Worm (Caenorhabditis elegans) whole organism, L2 larva: Measurements from ENCODE around the gene ttr-16.
A peak's percentile ranks its signal among the peaks of the same experiment; 100 is the strongest.

Source experiments
- aly-2 ChIP-seq: fragments of 150-350 bp; optimal IDR thresholded peaks from 2 replicates; lab custom pipeline; 2014; ENCODE audit warnings: missing biosample characterization, missing genetic modification characterization
- sma-3 ChIP-seq: sonication (generic microtip); optimal IDR thresholded peaks from 2 replicates; lab custom pipeline; 2016; ENCODE audit warnings: missing genetic modification reagents, missing genetic modification characterization, missing compliant biosample characterization
- unc-62 ChIP-seq: fragments of 150-350 bp; optimal IDR thresholded peaks from 2 replicates; lab custom pipeline; 2014; ENCODE audit warnings: missing biosample characterization, missing genetic modification reagents, missing genetic modification characterization
- zag-1 ChIP-seq: fragments of 150-350 bp; optimal IDR thresholded peaks from 2 replicates; lab custom pipeline; 2014; ENCODE audit warnings: missing biosample characterization, missing genetic modification characterization
- ztf-4 ChIP-seq: fragments of 150-350 bp; optimal IDR thresholded peaks from 2 replicates; lab custom pipeline; 2014; ENCODE audit warnings: missing biosample characterization, missing genetic modification characterization

DNA sequence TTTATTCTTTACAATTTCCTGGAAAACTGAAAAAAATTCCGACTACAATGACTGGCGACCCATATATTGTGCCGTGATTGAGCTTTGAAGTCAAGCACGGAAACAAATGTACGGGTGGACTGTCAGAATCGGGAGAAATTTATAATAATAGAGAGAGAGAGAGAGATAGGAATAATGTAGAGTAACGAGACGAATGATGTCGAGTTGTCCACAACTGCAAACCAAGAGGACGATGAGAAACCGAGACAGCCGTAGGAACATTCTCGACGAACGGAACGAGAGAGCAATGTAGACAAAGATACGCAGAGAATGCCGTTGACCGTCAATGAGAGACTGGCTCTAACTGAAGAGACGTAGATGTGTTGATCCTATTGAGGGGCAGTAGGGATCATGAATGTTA is 36.4 kb downstream of the ttr-16 start:
- TF ChIP-seq ztf-4 (tag; lab: Kevin White, UChicago) (peak; percentile 75), aly-2 (no peak), zag-1 (peak; percentile 94), unc-62 (GFP tag; lab: Kevin White, UChicago) (peak; percentile 2), sma-3 (peak; percentile 89)
